Worm (Caenorhabditis elegans): ENCODE measurements around the gene Y49F6B.2.
"Not testable (repeated sequence)": the region's sequence is repeated elsewhere in the genome, so short reads cannot be mapped to it uniquely, and the experiment has no call there.

ce11 chrII:3464580-3464979, 38.2 kb upstream of the Y49F6B.2 start, which contains the start of gene C16C8.10:
- not testable (repeated sequence) for TF ChIP-seq T22C8.4 (GFP tag; IDR thresholded peaks at IDR 0.05); klf-2 (GFP tag; conservative IDR thresholded peaks at IDR 0.05); ztf-23 (GFP tag; IDR thresholded peaks at IDR 0.05); flt-1 (GFP tag; IDR thresholded peaks at IDR 0.05); tab-1 (GFP tag; IDR thresholded peaks at IDR 0.05); med-1 (GFP tag; optimal IDR thresholded peaks at IDR 0.05; ENCODE audit: insufficient read depth); ztf-29 (GFP tag; IDR thresholded peaks at IDR 0.05); cog-1 (tag; optimal IDR thresholded peaks at IDR 0.05); ref-1 (GFP tag; conservative IDR thresholded peaks at IDR 0.05)

Data from whole organism, midembryonic.